Fruit fly (Drosophila melanogaster) whole organism, embryonic: ENCODE measurements around the gene CG15201.

Experiments
- CG10267 ChIP-seq: fragments of 200-800 bp; sonication (Bioruptor generic); optimal IDR thresholded peaks from 2 replicates; lab custom pipeline; 2018; ENCODE audit warnings: missing biosample characterization, mild to moderate bottlenecking, missing genetic modification characterization, moderate library complexity
- CG10462 ChIP-seq: fragments of 200-800 bp; sonication (Bioruptor generic); optimal IDR thresholded peaks from 2 replicates; lab custom pipeline; 2016; ENCODE audit warnings: missing biosample characterization, missing genetic modification characterization
- CG11504 ChIP-seq: fragments of 200-800 bp; sonication (Bioruptor generic); optimal IDR thresholded peaks from 3 replicates; lab custom pipeline; 2019; ENCODE audit warnings: missing biosample characterization, mild to moderate bottlenecking, missing genetic modification characterization, moderate library complexity
- CG12155 ChIP-seq: fragments of 200-800 bp; sonication (Bioruptor generic); optimal IDR thresholded peaks from 3 replicates; lab custom pipeline; 2016; ENCODE audit warnings: missing biosample characterization, missing genetic modification characterization
- CG12299 ChIP-seq: fragments of 200-800 bp; sonication (Bioruptor generic); optimal IDR thresholded peaks from 2 replicates; lab custom pipeline; 2018; ENCODE audit warnings: missing biosample characterization, mild to moderate bottlenecking, missing genetic modification characterization
- CG1233 ChIP-seq: fragments of 200-800 bp; sonication (Bioruptor generic); optimal IDR thresholded peaks from 4 replicates; lab custom pipeline; 2018; ENCODE audit warnings: missing biosample characterization, mild to moderate bottlenecking, missing genetic modification characterization
- CG12942 ChIP-seq: fragments of 200-800 bp; sonication (Bioruptor generic); optimal IDR thresholded peaks from 3 replicates; lab custom pipeline; 2016; ENCODE audit warnings: missing biosample characterization, missing genetic modification characterization
- CG1529 ChIP-seq: fragments of 200-800 bp; sonication (Bioruptor generic); optimal IDR thresholded peaks from 3 replicates; lab custom pipeline; 2018; ENCODE audit warnings: missing biosample characterization, missing genetic modification characterization
- CG16779 ChIP-seq: fragments of 200-800 bp; sonication (Bioruptor generic); IDR thresholded peaks from 2 replicates; pipeline ENCODE4 v1.3.6; 2022; ENCODE audit warnings: missing biosample characterization, missing genetic modification characterization
- CG16863 ChIP-seq: fragments of 200-800 bp; sonication (Bioruptor generic); optimal IDR thresholded peaks from 3 replicates; lab custom pipeline; 2016; ENCODE audit warnings: missing biosample characterization, missing genetic modification characterization
- CG17186 ChIP-seq: fragments of 200-800 bp; sonication (Bioruptor generic); optimal IDR thresholded peaks from 3 replicates; lab custom pipeline; 2017; ENCODE audit warnings: missing biosample characterization, missing genetic modification reagents, missing genetic modification characterization
- CG2120 ChIP-seq: fragments of 200-800 bp; sonication (Bioruptor generic); optimal IDR thresholded peaks from 3 replicates; lab custom pipeline; 2016; ENCODE audit warnings: missing biosample characterization, missing genetic modification characterization
- CG2678 ChIP-seq: fragments of 200-800 bp; sonication (Bioruptor generic); optimal IDR thresholded peaks from 3 replicates; lab custom pipeline; 2019; ENCODE audit warnings: missing biosample characterization, mild to moderate bottlenecking, missing genetic modification characterization, moderate library complexity
- CG32532 ChIP-seq: fragments of 200-800 bp; sonication (Bioruptor generic); IDR thresholded peaks from 2 replicates; pipeline ENCODE4 v1.3.6; 2022; ENCODE audit warnings: missing biosample characterization, missing genetic modification characterization
- CG32772 ChIP-seq: fragments of 200-800 bp; sonication (Bioruptor generic); IDR thresholded peaks from 2 replicates; pipeline ENCODE4 v1.3.6; 2022; ENCODE audit warnings: missing biosample characterization, missing genetic modification characterization
- CG3281 ChIP-seq: fragments of 200-800 bp; sonication (Bioruptor generic); optimal IDR thresholded peaks from 3 replicates; lab custom pipeline; 2017; ENCODE audit warnings: missing biosample characterization, mild to moderate bottlenecking, missing genetic modification characterization
- CG33213 ChIP-seq: fragments of 200-800 bp; sonication (Bioruptor generic); optimal IDR thresholded peaks from 3 replicates; lab custom pipeline; 2016; ENCODE audit warnings: missing biosample characterization, missing genetic modification characterization
- CG42726 ChIP-seq: fragments of 200-800 bp; sonication (Bioruptor generic); IDR thresholded peaks from 2 replicates; pipeline ENCODE4 v1.3.6; 2022; ENCODE audit warnings: missing biosample characterization, missing genetic modification characterization; ENCODE audit not compliant: partially characterized antibody
- CG4282 ChIP-seq: fragments of 200-800 bp; sonication (Bioruptor generic); optimal IDR thresholded peaks from 2 replicates; lab custom pipeline; 2016; ENCODE audit warnings: missing biosample characterization, missing genetic modification characterization
- CG6683 ChIP-seq: fragments of 200-800 bp; sonication (Bioruptor generic); optimal IDR thresholded peaks from 2 replicates; lab custom pipeline; 2017; ENCODE audit warnings: missing biosample characterization, mild to moderate bottlenecking, missing genetic modification characterization, missing genetic modification reagents
- CG8944 ChIP-seq: fragments of 200-800 bp; sonication (Bioruptor generic); optimal IDR thresholded peaks from 3 replicates; lab custom pipeline; 2016; ENCODE audit warnings: missing biosample characterization, missing genetic modification characterization
- Dp ChIP-seq: fragments of 200-800 bp; sonication (Bioruptor generic); optimal IDR thresholded peaks from 2 replicates; lab custom pipeline; 2018; ENCODE audit warnings: missing biosample characterization, mild to moderate bottlenecking, missing genetic modification characterization, moderate library complexity
- Ets97D ChIP-seq: fragments of 200-800 bp; sonication (Bioruptor generic); optimal IDR thresholded peaks from 3 replicates; lab custom pipeline; 2016; ENCODE audit warnings: missing biosample characterization, missing genetic modification characterization
- H2.0 ChIP-seq: fragments of 200-800 bp; sonication (Bioruptor generic); IDR thresholded peaks from 2 replicates; pipeline ENCODE4 v1.3.6; 2022; ENCODE audit warnings: missing biosample characterization, missing genetic modification characterization
- HHEX ChIP-seq: fragments of 200-800 bp; sonication (Bioruptor generic); optimal IDR thresholded peaks from 3 replicates; lab custom pipeline; 2017; ENCODE audit warnings: missing biosample characterization, mild to moderate bottlenecking, missing genetic modification characterization, missing genetic modification reagents
- Mrtf ChIP-seq: fragments of 200-800 bp; sonication (Bioruptor generic); IDR thresholded peaks from 3 replicates; pipeline ENCODE4 v1.3.6; 2022; ENCODE audit warnings: missing biosample characterization, missing genetic modification characterization
- Myb ChIP-seq: fragments of 200-800 bp; sonication (Bioruptor generic); optimal IDR thresholded peaks from 2 replicates; lab custom pipeline; 2016; ENCODE audit warnings: missing biosample characterization, missing genetic modification characterization
- Oli ChIP-seq: fragments of 200-800 bp; sonication (Bioruptor generic); optimal IDR thresholded peaks from 2 replicates; lab custom pipeline; 2018; ENCODE audit warnings: missing biosample characterization, mild to moderate bottlenecking, missing genetic modification characterization, moderate library complexity
- Rx ChIP-seq: fragments of 200-800 bp; sonication (Bioruptor generic); IDR thresholded peaks from 2 replicates; pipeline ENCODE4 v1.3.6; 2022; ENCODE audit warnings: missing biosample characterization, missing genetic modification characterization
- Sox100B ChIP-seq: fragments of 200-800 bp; sonication (Bioruptor generic); optimal IDR thresholded peaks from 3 replicates; lab custom pipeline; 2018; ENCODE audit warnings: missing biosample characterization, mild to moderate bottlenecking, missing genetic modification characterization
- Sry-δ ChIP-seq: fragments of 200-800 bp; sonication (Bioruptor generic); optimal IDR thresholded peaks from 2 replicates; lab custom pipeline; 2016; ENCODE audit warnings: missing biosample characterization, missing genetic modification characterization
- disco-r ChIP-seq: fragments of 200-800 bp; sonication (Bioruptor generic); optimal IDR thresholded peaks from 2 replicates; lab custom pipeline; 2016; ENCODE audit warnings: missing biosample characterization, missing genetic modification characterization
- dm ChIP-seq: fragments of 200-800 bp; sonication (Bioruptor generic); optimal IDR thresholded peaks from 3 replicates; lab custom pipeline; 2016; ENCODE audit warnings: missing biosample characterization, missing genetic modification characterization
- dmrt11E ChIP-seq: fragments of 200-800 bp; sonication (Bioruptor generic); optimal IDR thresholded peaks from 3 replicates; lab custom pipeline; 2018; ENCODE audit warnings: missing biosample characterization, mild to moderate bottlenecking, missing genetic modification characterization, moderate library complexity
- eve ChIP-seq, 2 experiments: fragments of >200 bp; optimal IDR thresholded peaks; 2 replicates each; lab custom pipeline; 2017; ENCODE audit warnings: missing biosample characterization in 2 of 2, missing genetic modification characterization in 2 of 2
- gfzf ChIP-seq: fragments of 200-800 bp; sonication (Bioruptor generic); optimal IDR thresholded peaks from 2 replicates; lab custom pipeline; 2016; ENCODE audit warnings: missing biosample characterization, mild to moderate bottlenecking, missing genetic modification characterization, moderate library complexity
- ham ChIP-seq: fragments of 200-800 bp; sonication (Bioruptor generic); IDR thresholded peaks from 2 replicates; pipeline ENCODE4 v1.3.6; 2022; ENCODE audit warnings: missing biosample characterization, missing genetic modification characterization
- hkb ChIP-seq, 2 experiments: fragments of 200-800 bp in 1 of 2; fragments of >200 bp in 1 of 2; sonication (Bioruptor generic) in 1 of 2; IDR thresholded peaks in 1 of 2; optimal IDR thresholded peaks in 1 of 2; 2 replicates each; pipeline versions ENCODE4 v1.3.6 to Lab custom; 2017 to 2022; ENCODE audit warnings: missing biosample characterization in 1 of 2, missing genetic modification characterization in 1 of 2
- insv ChIP-seq, 2 experiments: fragments of 200-800 bp; sonication (Bioruptor generic); optimal IDR thresholded peaks; 3 replicates each; lab custom pipeline; 2016 to 2018; ENCODE audit warnings: missing biosample characterization in 2 of 2, missing genetic modification characterization in 2 of 2
- lbe ChIP-seq: fragments of 200-800 bp; sonication (Bioruptor generic); optimal IDR thresholded peaks from 2 replicates; lab custom pipeline; 2016; ENCODE audit warnings: missing biosample characterization, mild to moderate bottlenecking, missing genetic modification characterization
- maf-S ChIP-seq: fragments of 200-800 bp; sonication (Bioruptor generic); optimal IDR thresholded peaks from 2 replicates; lab custom pipeline; 2016; ENCODE audit warnings: missing biosample characterization, missing genetic modification characterization
- nerfin-2 ChIP-seq: fragments of 200-800 bp; sonication (Bioruptor generic); IDR thresholded peaks from 2 replicates; pipeline ENCODE4 v1.3.6; 2022; ENCODE audit warnings: missing biosample characterization, missing genetic modification characterization; ENCODE audit not compliant: partially characterized antibody
- nmo ChIP-seq: fragments of 200-800 bp; sonication (Bioruptor generic); optimal IDR thresholded peaks from 2 replicates; lab custom pipeline; 2018; ENCODE audit warnings: missing biosample characterization, mild to moderate bottlenecking, missing genetic modification characterization, moderate library complexity
- pan ChIP-seq, 4 experiments: fragments of >200 bp in 3 of 4; fragments of 200-800 bp in 1 of 4; sonication (Bioruptor generic) in 1 of 4; optimal IDR thresholded peaks in 3 of 4; IDR thresholded peaks in 1 of 4; 2 replicates each; pipeline versions ENCODE4 v1.3.6 to Lab custom; 2017 to 2022; ENCODE audit warnings: missing biosample characterization in 2 of 4, missing genetic modification characterization in 2 of 4, mixed read lengths in 1 of 4
- pnt ChIP-seq: fragments of 200-800 bp; sonication (Bioruptor generic); optimal IDR thresholded peaks from 3 replicates; lab custom pipeline; 2016; ENCODE audit warnings: missing biosample characterization, missing genetic modification characterization
- repo ChIP-seq: fragments of 200-800 bp; sonication (Bioruptor generic); optimal IDR thresholded peaks from 2 replicates; lab custom pipeline; 2016; ENCODE audit warnings: missing biosample characterization, missing genetic modification characterization
- slbo ChIP-seq: fragments of 200-800 bp; sonication (Bioruptor generic); IDR thresholded peaks from 2 replicates; pipeline ENCODE4 v1.3.6; 2022; ENCODE audit warnings: missing biosample characterization, missing genetic modification characterization
- sob ChIP-seq: fragments of 200-800 bp; sonication (Bioruptor generic); IDR thresholded peaks from 2 replicates; pipeline ENCODE4 v1.3.6; 2022; ENCODE audit warnings: missing biosample characterization, missing genetic modification characterization
- usp ChIP-seq: fragments of >200 bp; optimal IDR thresholded peaks from 2 replicates; lab custom pipeline; 2017; ENCODE audit warnings: missing biosample characterization, missing genetic modification characterization
- wdn ChIP-seq: fragments of 200-800 bp; sonication (Bioruptor generic); IDR thresholded peaks from 2 replicates; pipeline ENCODE4 v1.3.6; 2022; ENCODE audit warnings: missing biosample characterization, missing genetic modification characterization

Gene CG15201

DNA sequence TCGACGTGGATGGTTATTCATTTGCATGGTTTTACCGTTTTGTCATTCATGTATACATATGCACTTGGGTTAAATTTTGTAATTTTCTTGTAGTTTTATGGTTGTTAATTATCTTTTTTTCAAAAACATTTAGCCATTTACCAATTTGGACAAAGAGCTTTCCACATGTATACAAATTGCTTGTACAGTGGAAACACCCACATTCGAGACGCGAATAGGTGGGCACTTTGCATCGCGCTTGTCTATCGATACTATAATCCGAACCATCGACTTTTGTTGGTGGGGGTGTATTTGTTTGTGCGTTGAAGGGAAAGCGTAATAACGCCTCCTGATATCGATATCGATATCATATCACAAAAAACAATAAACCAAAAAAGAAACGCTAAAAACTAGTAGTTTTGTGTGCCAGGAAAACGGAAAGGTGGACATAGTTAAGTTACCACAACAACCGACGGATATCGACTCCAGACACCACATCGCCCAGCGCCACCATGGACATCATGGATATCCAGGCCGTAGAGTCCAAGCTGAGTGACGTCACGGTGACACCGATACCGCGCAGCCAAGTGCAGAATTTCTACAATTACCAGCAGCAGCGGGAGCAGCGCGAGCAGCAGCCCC lies 6.2 kb upstream of the CG15201 start, which contains the start of gene CDK2AP1 (continued):
- TF ChIP-seq CG12942 (GFP tag; lab: Kevin White, UChicago) (no peak), CG32532 (GFP tag; lab: Robert Waterston, UW) (peak; percentile 24), Mrtf (no peak), H2.0 (GFP tag; lab: Robert Waterston, UW) (peak; percentile 35; the same call in 1 of the 2 replicates), HHEX (GFP tag; lab: Kevin White, UChicago) (no peak), CG17186 (GFP tag; lab: Kevin White, UChicago) (peak; percentile 11), CG10462 (GFP tag; lab: Kevin White, UChicago) (no peak), CG4282 (GFP tag; lab: Kevin White, UChicago) (no peak), Myb (peak; percentile 57), CG12299 (no peak), CG16779 (GFP tag; lab: Robert Waterston, UW) (no peak), dmrt11E (peak; percentile 12), CG16863 (GFP tag; lab: Kevin White, UChicago) (peak; percentile 12), gfzf (peak; percentile 55), CG33213 (no peak), CG11504 (tag; lab: Kevin White, UChicago) (no peak), Sox100B (GFP tag; lab: Kevin White, UChicago) (no peak), CG1529 (GFP tag; lab: Kevin White, UChicago) (no peak), CG6683 (no peak), hkb (optimal IDR thresholded peaks at IDR 0.05; lab: Kevin White, UChicago) (no peak), hkb (GFP tag; IDR thresholded peaks at IDR 0.05; lab: Robert Waterston, UW) (peak; percentile 25; the same call in 1 of the 2 replicates), dm (GFP tag; lab: Kevin White, UChicago) (peak; percentile 14), Sry-δ (GFP tag; lab: Kevin White, UChicago) (peak; percentile 81), sob (GFP tag; lab: Robert Waterston, UW) (peak; percentile 27; the same call in 1 of the 2 replicates), Oli (tag; lab: Kevin White, UChicago) (no peak), pnt (GFP tag; lab: Kevin White, UChicago) (peak; percentile 50), lbe (no peak), Ets97D (peak; percentile 38), CG2678 (peak; percentile 35), CG12155 (no peak), slbo (peak; percentile 55), CG2120 (GFP tag; lab: Kevin White, UChicago) (peak; percentile 32), disco-r (GFP tag; lab: Kevin White, UChicago) (no peak), CG8944 (GFP tag; lab: Kevin White, UChicago) (peak; percentile 32), wdn (GFP tag; lab: Robert Waterston, UW) (no peak), pan (optimal IDR thresholded peaks at IDR 0.05; lab: Kevin White, UChicago) (no peak), pan (GFP tag; optimal IDR thresholded peaks at IDR 0.05 in 1 of 2, IDR thresholded peaks at IDR 0.05 in 1 of 2) (no peak), CG3281 (GFP tag; lab: Kevin White, UChicago) (no peak), ham (GFP tag; lab: Robert Waterston, UW) (no peak), repo (GFP tag; lab: Kevin White, UChicago) (no peak), CG42726 (GFP tag; lab: Robert Waterston, UW) (no peak; the same call in 1 of the 2 replicates), Rx (GFP tag; lab: Robert Waterston, UW) (no peak), Dp (GFP tag; lab: Kevin White, UChicago) (no peak), nerfin-2 (GFP tag; lab: Robert Waterston, UW) (peak; percentile 72), eve (GFP tag; optimal IDR thresholded peaks at IDR 0.05; lab: Kevin White, UChicago) (no peak), insv (GFP tag; optimal IDR thresholded peaks at IDR 0.05; lab: Kevin White, UChicago) (no peak), CG1233 (no peak), maf-S (GFP tag; lab: Kevin White, UChicago) (peak; percentile 10), CG32772 (no peak), usp (GFP tag; lab: Kevin White, UChicago) (no peak), nmo (GFP tag; lab: Kevin White, UChicago) (peak; percentile 36), CG10267 (tag; lab: Kevin White, UChicago) (no peak)
